Worm (Caenorhabditis elegans) whole organism, mixed stage, embryonic: ENCODE data around the gene tlk-1.

Experiments
- M03D4.4 ChIP-seq: sonication (generic microtip); optimal IDR thresholded peaks from 2 replicates; lab custom pipeline; 2017; ENCODE audit warnings: mild to moderate bottlenecking, missing genetic modification characterization, missing compliant biosample characterization
- blmp-1 ChIP-seq: fragments of 150-350 bp; optimal IDR thresholded peaks from 2 replicates; lab custom pipeline; 2014; ENCODE audit warnings: missing biosample characterization, missing genetic modification characterization
- ceh-39 ChIP-seq: fragments of 150-350 bp; optimal IDR thresholded peaks from 2 replicates; lab custom pipeline; 2014; ENCODE audit warnings: missing biosample characterization, missing genetic modification characterization
- ceh-43 ChIP-seq: fragments of 200-800 bp; sonication (Bioruptor generic); optimal IDR thresholded peaks from 2 replicates; lab custom pipeline; 2018; ENCODE audit warnings: mild to moderate bottlenecking, missing genetic modification characterization, moderate library complexity, missing compliant biosample characterization
- ceh-83 ChIP-seq: fragments of 200-800 bp; sonication (Bioruptor generic); optimal IDR thresholded peaks from 2 replicates; lab custom pipeline; 2018; ENCODE audit warnings: mild to moderate bottlenecking, missing genetic modification characterization, missing compliant biosample characterization
- ces-1 ChIP-seq: fragments of 150-350 bp; optimal IDR thresholded peaks from 2 replicates; lab custom pipeline; 2014; ENCODE audit warnings: missing biosample characterization, missing genetic modification reagents, missing genetic modification characterization
- cnd-1 ChIP-seq: fragments of 200-800 bp; sonication (Bioruptor generic); optimal IDR thresholded peaks from 2 replicates; lab custom pipeline; 2018; ENCODE audit warnings: mild to moderate bottlenecking, missing genetic modification characterization, missing compliant biosample characterization
- drap-1 ChIP-seq: fragments of 200-800 bp; sonication (Bioruptor generic); optimal IDR thresholded peaks from 3 replicates; lab custom pipeline; 2018; ENCODE audit warnings: mild to moderate bottlenecking, missing genetic modification characterization, missing compliant biosample characterization
- elt-3 ChIP-seq: fragments of 150-350 bp; optimal IDR thresholded peaks from 2 replicates; lab custom pipeline; 2014; ENCODE audit warnings: missing biosample characterization, missing genetic modification characterization
- flh-1 ChIP-seq: fragments of 200-800 bp; sonication (Bioruptor generic); optimal IDR thresholded peaks from 2 replicates; lab custom pipeline; 2018; ENCODE audit warnings: mild to moderate bottlenecking, missing genetic modification characterization, moderate library complexity, missing compliant biosample characterization
- ham-2 ChIP-seq: fragments of 200-800 bp; sonication (Bioruptor generic); optimal IDR thresholded peaks from 2 replicates; lab custom pipeline; 2018; ENCODE audit warnings: mild to moderate bottlenecking, missing genetic modification characterization, missing compliant biosample characterization
- hlh-1 ChIP-seq: fragments of 150-350 bp; optimal IDR thresholded peaks from 2 replicates; lab custom pipeline; 2014; ENCODE audit warnings: missing biosample characterization, missing genetic modification reagents, missing genetic modification characterization
- lin-32 ChIP-seq: fragments of 200-800 bp; sonication (Bioruptor generic); optimal IDR thresholded peaks from 2 replicates; lab custom pipeline; 2018; ENCODE audit warnings: mild to moderate bottlenecking, missing genetic modification characterization, missing compliant biosample characterization
- lsy-2 ChIP-seq: fragments of 150-350 bp; optimal IDR thresholded peaks from 2 replicates; lab custom pipeline; 2014; ENCODE audit warnings: missing biosample characterization, missing genetic modification characterization
- mep-1 ChIP-seq: fragments of 150-350 bp; optimal IDR thresholded peaks from 2 replicates; lab custom pipeline; 2017; ENCODE audit warnings: missing biosample characterization, missing genetic modification reagents, missing genetic modification characterization, inconsistent platforms
- mls-2 ChIP-seq: sonication (generic microtip); optimal IDR thresholded peaks from 2 replicates; lab custom pipeline; 2016; ENCODE audit warnings: mild to moderate bottlenecking, missing genetic modification characterization, moderate library complexity, missing compliant biosample characterization
- nhr-12 ChIP-seq: fragments of 150-350 bp; optimal IDR thresholded peaks from 2 replicates; lab custom pipeline; 2014; ENCODE audit warnings: missing biosample characterization, missing genetic modification characterization
- nhr-2 ChIP-seq: fragments of 150-350 bp; optimal IDR thresholded peaks from 2 replicates; lab custom pipeline; 2014; ENCODE audit warnings: missing biosample characterization, missing genetic modification characterization
- nhr-237 ChIP-seq: fragments of 150-350 bp; optimal IDR thresholded peaks from 2 replicates; lab custom pipeline; 2014; ENCODE audit warnings: missing biosample characterization, missing genetic modification characterization
- nhr-28 ChIP-seq: fragments of 150-350 bp; optimal IDR thresholded peaks from 2 replicates; lab custom pipeline; 2014; ENCODE audit warnings: missing biosample characterization, missing genetic modification characterization
- pha-4 ChIP-seq: fragments of 150-350 bp; optimal IDR thresholded peaks from 2 replicates; lab custom pipeline; 2018; ENCODE audit warnings: missing biosample characterization, missing genetic modification reagents, missing genetic modification characterization
- sem-2 ChIP-seq: fragments of 200-800 bp; sonication (Bioruptor generic); optimal IDR thresholded peaks from 2 replicates; lab custom pipeline; 2018; ENCODE audit warnings: mild to moderate bottlenecking, missing genetic modification characterization, missing compliant biosample characterization
- snpc-4 ChIP-seq: fragments of 150-350 bp; optimal IDR thresholded peaks from 2 replicates; lab custom pipeline; 2014; ENCODE audit warnings: missing biosample characterization, missing genetic modification characterization
- sptf-1 ChIP-seq: sonication (generic microtip); optimal IDR thresholded peaks from 2 replicates; lab custom pipeline; 2017; ENCODE audit warnings: mild to moderate bottlenecking, missing genetic modification characterization, moderate library complexity, missing compliant biosample characterization
- tbx-8 ChIP-seq: fragments of 200-800 bp; sonication (Bioruptor generic); optimal IDR thresholded peaks from 2 replicates; lab custom pipeline; 2018; ENCODE audit warnings: mild to moderate bottlenecking, missing genetic modification characterization, moderate library complexity, missing compliant biosample characterization
- unc-120 ChIP-seq: sonication (generic microtip); optimal IDR thresholded peaks from 2 replicates; lab custom pipeline; 2017; ENCODE audit warnings: missing genetic modification characterization, missing compliant biosample characterization; ENCODE audit not compliant: poor library complexity, severe bottlenecking
- unc-39 ChIP-seq: fragments of 150-350 bp; optimal IDR thresholded peaks from 2 replicates; lab custom pipeline; 2014; ENCODE audit warnings: missing biosample characterization, missing genetic modification characterization
- unc-62 ChIP-seq: fragments of 150-350 bp; optimal IDR thresholded peaks from 2 replicates; lab custom pipeline; 2014; ENCODE audit warnings: missing biosample characterization, missing genetic modification reagents, missing genetic modification characterization
- zip-8 ChIP-seq: fragments of 150-350 bp; optimal IDR thresholded peaks from 2 replicates; lab custom pipeline; 2014; ENCODE audit warnings: missing biosample characterization, missing genetic modification characterization
- ztf-11 ChIP-seq: fragments of 150-350 bp; optimal IDR thresholded peaks from 2 replicates; lab custom pipeline; 2014; ENCODE audit warnings: missing biosample characterization, missing genetic modification characterization

The tlk-1 gene

DNA sequence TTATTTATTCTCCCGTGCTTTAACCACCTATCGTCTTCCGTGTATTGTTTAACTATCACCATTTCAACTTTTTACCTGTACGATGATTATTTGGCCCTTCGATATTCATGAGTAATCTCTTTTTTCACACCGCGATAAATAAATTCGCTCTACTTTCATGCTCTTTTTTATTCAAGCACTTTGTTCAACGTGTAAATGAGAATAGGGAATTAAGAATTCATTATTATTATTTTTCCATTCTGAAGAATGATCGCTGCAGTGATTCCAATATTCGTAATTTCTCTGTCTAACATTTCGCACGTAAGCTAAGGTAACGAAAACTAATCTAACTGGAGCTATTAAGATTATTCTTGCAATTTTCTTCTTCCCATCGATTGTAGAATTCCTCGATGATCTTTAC is 49.0 kb downstream of the tlk-1 start, which contains the start of gene T05G5.4:
Gene T05G5.4, plus strand, starts transcription at position 241 of the 400 bp plus-strand sequence.
- no peak for TF ChIP-seq ztf-11 (tag; lab: Kevin White, UChicago)
- TF ChIP-seq drap-1 (GFP tag; lab: Kevin White, UChicago), result no peak
- no peak for TF ChIP-seq lin-32 (GFP tag; lab: Kevin White, UChicago)
- TF ChIP-seq ceh-43, result no peak
- TF ChIP-seq zip-8 (tag; lab: Kevin White, UChicago), result no peak
- no peak for TF ChIP-seq ceh-83 (GFP tag; lab: Kevin White, UChicago)
- no peak for TF ChIP-seq nhr-28 (tag; lab: Kevin White, UChicago)
- no peak for TF ChIP-seq elt-3 (tag; lab: Kevin White, UChicago)
- no peak for TF ChIP-seq mep-1 (tag; lab: Kevin White, UChicago)
- no peak for TF ChIP-seq snpc-4 (tag; lab: Kevin White, UChicago)
- no peak for TF ChIP-seq tbx-8
- TF ChIP-seq unc-39 (tag; lab: Kevin White, UChicago), result no peak

DNA sequence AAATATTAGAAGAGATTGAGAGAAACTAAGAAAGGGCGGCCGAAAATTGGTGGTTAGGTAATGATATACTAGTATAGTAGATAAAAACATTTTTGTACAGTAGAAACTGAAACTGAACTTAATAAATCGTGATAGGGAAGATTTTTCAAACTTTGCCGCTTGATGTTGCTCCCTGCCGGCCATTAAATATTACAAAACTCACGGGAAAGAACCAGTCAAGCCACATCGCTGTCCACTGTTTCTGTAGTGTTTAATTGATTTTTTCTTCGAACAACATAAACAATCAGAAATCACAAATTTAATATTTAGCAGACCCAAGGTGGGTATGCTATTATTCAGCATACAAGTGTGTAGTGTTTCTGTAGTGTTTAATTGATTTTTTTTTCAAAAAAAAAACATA is 51.4 kb downstream of the tlk-1 start, which contains the start of gene T05G5.5:
Gene T05G5.5, minus strand, starts transcription at position 359 of the 400 bp plus-strand sequence.
- TF ChIP-seq unc-39 (tag; lab: Kevin White, UChicago) (no peak), mls-2 (no peak), unc-62 (no peak), blmp-1 (tag; lab: Kevin White, UChicago) (no peak), hlh-1 (no peak), ces-1 (GFP tag; lab: Kevin White, UChicago) (no peak), lsy-2 (tag; lab: Kevin White, UChicago) (no peak), ham-2 (GFP tag; lab: Kevin White, UChicago) (no peak), M03D4.4 (tag; lab: Kevin White, UChicago) (no peak), tbx-8 (no peak)
- TF ChIP-seq, all 35 proteins: peak for 0

DNA sequence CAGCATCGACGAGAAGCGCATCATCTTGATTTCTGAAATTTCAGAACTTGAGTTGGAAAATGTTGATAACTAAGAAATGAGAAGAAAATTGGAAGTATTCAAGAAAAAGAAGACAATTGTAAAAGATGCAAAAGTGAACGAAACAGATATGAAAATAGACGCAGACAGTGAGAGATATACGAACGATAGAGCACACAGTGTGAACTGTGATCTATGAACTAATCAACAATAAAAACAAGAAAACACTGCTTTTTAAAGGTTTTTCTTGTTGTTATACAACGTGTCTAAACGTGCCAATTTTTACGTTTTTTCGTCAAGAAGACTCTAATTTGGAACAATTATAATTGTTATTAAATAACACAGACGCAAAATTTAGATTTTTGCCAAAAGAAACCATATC is 53.2 kb downstream of the tlk-1 start, which contains the start of gene ech-6:
Gene ech-6, minus strand, starts transcription at position 32 of the 400 bp plus-strand sequence.
- TF ChIP-seq nhr-237 (tag; lab: Kevin White, UChicago), result no peak
- TF ChIP-seq mls-2, result no peak
- TF ChIP-seq unc-62, result no peak
- no peak for TF ChIP-seq pha-4 (tag; lab: Kevin White, UChicago)
- no peak for TF ChIP-seq sem-2 (GFP tag; lab: Kevin White, UChicago)
- TF ChIP-seq sptf-1 (tag; lab: Kevin White, UChicago), result no peak
- no peak for TF ChIP-seq cnd-1
- TF ChIP-seq, all 35 proteins: peak for 0

DNA sequence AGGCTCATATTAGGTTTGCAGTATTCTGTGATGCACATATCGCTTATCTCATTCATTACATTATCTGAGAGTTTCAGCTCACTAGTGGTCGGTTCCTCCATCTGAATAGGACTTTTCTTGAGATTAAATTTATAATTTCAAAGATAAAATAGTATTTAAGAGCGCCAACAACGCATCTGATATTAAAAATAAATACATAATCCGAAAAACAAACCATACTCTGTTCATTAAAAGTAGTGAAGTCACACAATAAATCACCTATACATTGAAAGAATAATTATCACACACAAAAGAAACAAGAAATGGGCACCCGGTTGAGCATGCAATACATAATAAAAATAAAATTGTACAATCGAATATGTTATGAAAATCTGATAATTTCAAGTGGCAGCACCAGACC is 57.7 kb downstream of the tlk-1 start, which contains the start of gene vps-53:
Gene vps-53, minus strand, starts transcription at position 101 of the 400 bp plus-strand sequence.
- TF ChIP-seq tbx-8 (no peak), blmp-1 (tag; lab: Kevin White, UChicago) (no peak), cnd-1 (no peak), ztf-11 (tag; lab: Kevin White, UChicago) (no peak), ceh-83 (GFP tag; lab: Kevin White, UChicago) (no peak), ceh-39 (no peak), nhr-12 (tag; lab: Kevin White, UChicago) (no peak), pha-4 (tag; lab: Kevin White, UChicago) (no peak), zip-8 (tag; lab: Kevin White, UChicago) (no peak), lsy-2 (tag; lab: Kevin White, UChicago) (no peak), hlh-1 (no peak), unc-120 (tag; lab: Kevin White, UChicago) (no peak), mls-2 (no peak), sem-2 (GFP tag; lab: Kevin White, UChicago) (no peak), snpc-4 (tag; lab: Kevin White, UChicago) (no peak), flh-1 (no peak), nhr-2 (tag; lab: Kevin White, UChicago) (no peak)

DNA sequence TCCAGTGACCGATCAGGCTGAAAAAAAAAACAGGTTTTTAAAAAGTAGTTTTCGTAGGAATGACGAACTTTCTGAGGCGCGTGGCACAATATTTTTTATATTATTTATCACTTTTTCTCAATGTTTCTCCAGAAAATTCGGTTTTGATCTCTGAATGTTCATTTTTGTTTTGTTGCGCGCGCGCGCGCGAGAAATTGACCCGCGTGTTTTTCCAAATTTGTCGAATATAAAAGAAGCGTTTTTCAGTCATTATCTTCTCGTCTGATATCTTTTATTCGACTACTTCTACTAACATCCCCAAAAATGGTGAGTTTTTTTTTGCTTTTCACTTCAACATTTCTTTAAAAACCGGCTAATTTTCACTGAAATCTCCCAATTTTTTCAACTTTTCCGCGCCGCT is 59.2 kb downstream of the tlk-1 start, which contains the start of gene rmd-1:
Gene rmd-1, plus strand, starts transcription at position 247 of the 400 bp plus-strand sequence.
- no peak for TF ChIP-seq drap-1 (GFP tag; lab: Kevin White, UChicago)
- no peak for TF ChIP-seq unc-62
- TF ChIP-seq, all 35 proteins: peak for 0
